Fruit fly (Drosophila melanogaster) whole organism, embryonic: ENCODE results near the gene CkIIalpha-i3.

Experiments
- Antp ChIP-seq: fragments of 200-800 bp; sonication (Bioruptor generic); optimal IDR thresholded peaks from 3 replicates; lab custom pipeline; 2016; ENCODE audit warnings: missing biosample characterization, missing genetic modification characterization
- Bdp1 ChIP-seq: fragments of 200-800 bp; sonication (Bioruptor generic); optimal IDR thresholded peaks from 3 replicates; lab custom pipeline; 2016; ENCODE audit warnings: missing biosample characterization, missing genetic modification characterization
- CG10979 ChIP-seq: fragments of 200-800 bp; sonication (Bioruptor generic); optimal IDR thresholded peaks from 2 replicates; lab custom pipeline; 2018; ENCODE audit warnings: missing biosample characterization, mild to moderate bottlenecking, missing genetic modification characterization, moderate library complexity
- CG14441 ChIP-seq: fragments of 200-800 bp; sonication (Bioruptor generic); IDR thresholded peaks from 2 replicates; pipeline ENCODE4 v1.3.6; 2022; ENCODE audit warnings: missing biosample characterization, missing genetic modification characterization
- CG18262 ChIP-seq: fragments of 200-800 bp; optimal IDR thresholded peaks from 3 replicates; lab custom pipeline; 2019; ENCODE audit warnings: missing biosample characterization, mild to moderate bottlenecking, missing genetic modification characterization, moderate library complexity
- CG1832 ChIP-seq: fragments of 200-800 bp; sonication (Bioruptor generic); optimal IDR thresholded peaks from 2 replicates; lab custom pipeline; 2017; ENCODE audit warnings: missing biosample characterization, mild to moderate bottlenecking, missing genetic modification characterization, inconsistent platforms
- CG2199 ChIP-seq: fragments of 200-800 bp; sonication (Bioruptor generic); IDR thresholded peaks from 3 replicates; pipeline ENCODE4 v1.3.6; 2022; ENCODE audit warnings: missing biosample characterization, missing genetic modification characterization
- CG2678 ChIP-seq: fragments of 200-800 bp; sonication (Bioruptor generic); optimal IDR thresholded peaks from 3 replicates; lab custom pipeline; 2019; ENCODE audit warnings: missing biosample characterization, mild to moderate bottlenecking, missing genetic modification characterization, moderate library complexity
- CG2712 ChIP-seq: fragments of 200-800 bp; optimal IDR thresholded peaks from 3 replicates; lab custom pipeline; 2019; ENCODE audit warnings: missing biosample characterization, mild to moderate bottlenecking, missing genetic modification characterization, moderate library complexity
- CG33557 ChIP-seq: fragments of 200-800 bp; sonication (Bioruptor generic); optimal IDR thresholded peaks from 2 replicates; lab custom pipeline; 2019; ENCODE audit warnings: missing biosample characterization, mild to moderate bottlenecking, missing genetic modification characterization, moderate library complexity
- CG42726 ChIP-seq: fragments of 200-800 bp; sonication (Bioruptor generic); IDR thresholded peaks from 2 replicates; pipeline ENCODE4 v1.3.6; 2022; ENCODE audit warnings: missing biosample characterization, missing genetic modification characterization; ENCODE audit not compliant: partially characterized antibody
- CG6689 ChIP-seq: fragments of 200-800 bp; sonication (Bioruptor generic); IDR thresholded peaks from 2 replicates; pipeline ENCODE4 v1.3.6; 2022; ENCODE audit warnings: missing biosample characterization, missing genetic modification characterization
- CG7556 ChIP-seq: fragments of 200-800 bp; sonication (Bioruptor generic); optimal IDR thresholded peaks from 2 replicates; lab custom pipeline; 2017; ENCODE audit warnings: missing biosample characterization, mild to moderate bottlenecking, missing genetic modification characterization
- CG7839 ChIP-seq: fragments of 200-800 bp; sonication (Bioruptor generic); optimal IDR thresholded peaks from 3 replicates; lab custom pipeline; 2018; ENCODE audit warnings: missing biosample characterization, mild to moderate bottlenecking, missing genetic modification characterization, moderate library complexity
- CG9437 ChIP-seq: fragments of 200-800 bp; sonication (Bioruptor generic); optimal IDR thresholded peaks from 2 replicates; lab custom pipeline; 2018; ENCODE audit warnings: missing biosample characterization, mild to moderate bottlenecking, missing genetic modification characterization
- Camta ChIP-seq: fragments of 200-800 bp; sonication (Bioruptor generic); optimal IDR thresholded peaks from 2 replicates; lab custom pipeline; 2016; ENCODE audit warnings: missing biosample characterization, missing genetic modification characterization
- Chrac-16 ChIP-seq: fragments of 200-800 bp; sonication (Bioruptor generic); optimal IDR thresholded peaks from 3 replicates; lab custom pipeline; 2016; ENCODE audit warnings: missing biosample characterization, missing genetic modification characterization
- D19A ChIP-seq: fragments of 200-800 bp; optimal IDR thresholded peaks from 3 replicates; lab custom pipeline; 2019; ENCODE audit warnings: missing biosample characterization, mild to moderate bottlenecking, missing genetic modification characterization, moderate library complexity
- Fer2 ChIP-seq: fragments of 200-800 bp; sonication (Bioruptor generic); optimal IDR thresholded peaks from 2 replicates; lab custom pipeline; 2018; ENCODE audit warnings: missing biosample characterization, mild to moderate bottlenecking, missing genetic modification characterization, moderate library complexity
- Med ChIP-seq: fragments of 200-800 bp; sonication (Bioruptor generic); peaks from one replicate; lab custom pipeline; 2016; ENCODE audit warnings: missing biosample characterization, missing genetic modification characterization, mild to moderate bottlenecking, inconsistent platforms, moderate library complexity
- Pdp1 ChIP-seq, 2 experiments: fragments of 200-800 bp; sonication (Bioruptor generic); optimal IDR thresholded peaks; 3 replicates each; lab custom pipeline; 2016; ENCODE audit warnings: missing biosample characterization in 2 of 2, missing genetic modification characterization in 2 of 2, mild to moderate bottlenecking in 1 of 2, moderate library complexity in 1 of 2
- Poxn ChIP-seq: fragments of 200-800 bp; sonication (Bioruptor generic); IDR thresholded peaks from 2 replicates; pipeline ENCODE4 v1.3.6; 2022; ENCODE audit warnings: missing biosample characterization, missing genetic modification characterization
- Ptx1 ChIP-seq: fragments of 200-800 bp; sonication (Bioruptor generic); IDR thresholded peaks from 2 replicates; pipeline ENCODE4 v1.3.6; 2022; ENCODE audit warnings: missing biosample characterization, missing genetic modification characterization
- Scr ChIP-seq: fragments of 200-800 bp; sonication (Bioruptor generic); IDR thresholded peaks from 2 replicates; pipeline ENCODE4 v1.3.6; 2022; ENCODE audit warnings: missing biosample characterization, missing genetic modification characterization; ENCODE audit not compliant: partially characterized antibody
- Six4 ChIP-seq: fragments of 200-800 bp; sonication (Bioruptor generic); optimal IDR thresholded peaks from 2 replicates; lab custom pipeline; 2016; ENCODE audit warnings: missing biosample characterization, missing genetic modification characterization
- Sox100B ChIP-seq: fragments of 200-800 bp; sonication (Bioruptor generic); optimal IDR thresholded peaks from 3 replicates; lab custom pipeline; 2018; ENCODE audit warnings: missing biosample characterization, mild to moderate bottlenecking, missing genetic modification characterization
- caup ChIP-seq: fragments of 200-800 bp; sonication (Bioruptor generic); optimal IDR thresholded peaks from 3 replicates; lab custom pipeline; 2017; ENCODE audit warnings: missing biosample characterization, mild to moderate bottlenecking, missing genetic modification characterization, moderate library complexity; ENCODE audit not compliant: severe bottlenecking
- chif ChIP-seq, 2 experiments: fragments of 200-800 bp; sonication (Bioruptor generic); optimal IDR thresholded peaks; 3 replicates each; lab custom pipeline; 2016; ENCODE audit warnings: missing biosample characterization in 2 of 2, missing genetic modification characterization in 2 of 2
- chm ChIP-seq: fragments of 200-800 bp; sonication (Bioruptor generic); IDR thresholded peaks from 2 replicates; pipeline ENCODE4 v1.3.6; 2022; ENCODE audit warnings: missing biosample characterization, missing genetic modification characterization
- ci ChIP-seq: fragments of 200-800 bp; sonication (Bioruptor generic); IDR thresholded peaks from 3 replicates; pipeline ENCODE4 v1.3.6; 2022; ENCODE audit warnings: missing biosample characterization, missing genetic modification characterization
- crc ChIP-seq: fragments of 200-800 bp; sonication (Bioruptor generic); optimal IDR thresholded peaks from 2 replicates; lab custom pipeline; 2016; ENCODE audit warnings: missing biosample characterization, missing genetic modification characterization
- dan ChIP-seq: fragments of 200-800 bp; sonication (Bioruptor generic); IDR thresholded peaks from 2 replicates; pipeline ENCODE4 v1.3.6; 2022; ENCODE audit warnings: missing biosample characterization, missing genetic modification characterization
- danr ChIP-seq: fragments of 200-800 bp; sonication (Bioruptor generic); IDR thresholded peaks from 2 replicates; pipeline ENCODE4 v1.3.6; 2022; ENCODE audit warnings: missing biosample characterization, missing genetic modification characterization
- dysf ChIP-seq: fragments of 200-800 bp; sonication (Bioruptor generic); IDR thresholded peaks from 3 replicates; pipeline ENCODE4 v1.3.6; 2022; ENCODE audit warnings: missing biosample characterization, missing genetic modification characterization
- gcm ChIP-seq: fragments of 200-800 bp; sonication (Bioruptor generic); optimal IDR thresholded peaks from 2 replicates; lab custom pipeline; 2019; ENCODE audit warnings: missing biosample characterization, mild to moderate bottlenecking, missing genetic modification characterization, moderate library complexity
- gem ChIP-seq: fragments of 200-800 bp; sonication (Bioruptor generic); optimal IDR thresholded peaks from 2 replicates; lab custom pipeline; 2019; ENCODE audit warnings: missing biosample characterization, mild to moderate bottlenecking, missing genetic modification characterization, moderate library complexity
- jumu ChIP-seq: fragments of 200-800 bp; sonication (Bioruptor generic); optimal IDR thresholded peaks from 3 replicates; lab custom pipeline; 2016; ENCODE audit warnings: missing biosample characterization, missing genetic modification characterization
- lola ChIP-seq, 3 experiments: fragments of >200 bp in 2 of 3; fragments of 200-800 bp in 1 of 3; sonication (Bioruptor generic) in 1 of 3; optimal IDR thresholded peaks; 2 replicates each; lab custom pipeline; 2017 to 2019; ENCODE audit warnings: missing biosample characterization in 3 of 3, missing genetic modification characterization in 3 of 3, mild to moderate bottlenecking in 1 of 3, moderate library complexity in 1 of 3
- mirr ChIP-seq: fragments of 200-800 bp; sonication (Bioruptor generic); optimal IDR thresholded peaks from 3 replicates; lab custom pipeline; 2018; ENCODE audit warnings: missing biosample characterization, mild to moderate bottlenecking, missing genetic modification characterization
- nerfin-1 ChIP-seq: fragments of 200-800 bp; sonication (Bioruptor generic); optimal IDR thresholded peaks from 3 replicates; lab custom pipeline; 2019; ENCODE audit warnings: missing biosample characterization, mild to moderate bottlenecking, missing genetic modification characterization, moderate library complexity
- nmo ChIP-seq: fragments of 200-800 bp; sonication (Bioruptor generic); optimal IDR thresholded peaks from 2 replicates; lab custom pipeline; 2018; ENCODE audit warnings: missing biosample characterization, mild to moderate bottlenecking, missing genetic modification characterization, moderate library complexity
- oc ChIP-seq: fragments of 200-800 bp; sonication (Bioruptor generic); optimal IDR thresholded peaks from 2 replicates; lab custom pipeline; 2018; ENCODE audit warnings: missing biosample characterization, mild to moderate bottlenecking, missing genetic modification characterization, moderate library complexity
- org-1 ChIP-seq: fragments of 200-800 bp; sonication (Bioruptor generic); optimal IDR thresholded peaks from 2 replicates; lab custom pipeline; 2017; ENCODE audit warnings: missing biosample characterization, missing genetic modification characterization
- otp ChIP-seq: fragments of 200-800 bp; sonication (Bioruptor generic); IDR thresholded peaks from 3 replicates; pipeline ENCODE4, ENCODE4 v1.3.6; 2022; ENCODE audit warnings: missing biosample characterization, missing genetic modification characterization
- pan ChIP-seq, 4 experiments: fragments of >200 bp in 3 of 4; fragments of 200-800 bp in 1 of 4; sonication (Bioruptor generic) in 1 of 4; optimal IDR thresholded peaks in 3 of 4; IDR thresholded peaks in 1 of 4; 2 replicates each; pipeline versions ENCODE4 v1.3.6 to Lab custom; 2017 to 2022; ENCODE audit warnings: missing biosample characterization in 2 of 4, missing genetic modification characterization in 2 of 4, mixed read lengths in 1 of 4
- row ChIP-seq: fragments of 200-800 bp; sonication (Bioruptor generic); IDR thresholded peaks from 3 replicates; pipeline ENCODE4 v1.3.6; 2022; ENCODE audit warnings: missing biosample characterization, missing genetic modification characterization
- tup ChIP-seq: fragments of 200-800 bp; sonication (Bioruptor generic); optimal IDR thresholded peaks from 2 replicates; lab custom pipeline; 2016; ENCODE audit warnings: missing biosample characterization, mild to moderate bottlenecking, missing genetic modification characterization, moderate library complexity
- unpg ChIP-seq: fragments of 200-800 bp; sonication (Bioruptor generic); optimal IDR thresholded peaks from 3 replicates; lab custom pipeline; 2018; ENCODE audit warnings: missing biosample characterization, mild to moderate bottlenecking, missing genetic modification characterization, moderate library complexity
- zfh1 ChIP-seq: fragments of 200-800 bp; sonication (Bioruptor generic); IDR thresholded peaks from 3 replicates; pipeline ENCODE4 v1.3.6; 2022; ENCODE audit warnings: missing biosample characterization, missing genetic modification characterization

The CkIIalpha-i3 gene

dm6 chr3L:721026-721425, 10.6 kb upstream of the CkIIalpha-i3 start (continued):
- TF ChIP-seq D19A (tag; lab: Kevin White, UChicago): peak; percentile 5
- TF ChIP-seq zfh1 (GFP tag; lab: Robert Waterston, UW): peak; percentile 49; the same call in 2 of the 3 replicates
- TF ChIP-seq tup (GFP tag; lab: Kevin White, UChicago): no peak
- no peak for TF ChIP-seq pan (optimal IDR thresholded peaks at IDR 0.05; lab: Kevin White, UChicago)
- TF ChIP-seq pan (GFP tag; optimal IDR thresholded peaks at IDR 0.05 in 1 of 2, IDR thresholded peaks at IDR 0.05 in 1 of 2): no peak
- peak; percentile 26 for TF ChIP-seq CG2678
- 0 out of 2 replicates have a peak, but pooled peaks have one; percentile 26 for TF ChIP-seq chm (GFP tag; lab: Robert Waterston, UW)
- no peak for TF ChIP-seq mirr
- peak; percentile 31; the same call in 1 of the 2 replicates for TF ChIP-seq Ptx1 (GFP tag; lab: Robert Waterston, UW)
- peak; percentile 46 for TF ChIP-seq crc (GFP tag; lab: Kevin White, UChicago)
- TF ChIP-seq CG9437: no peak
- no peak for TF ChIP-seq Bdp1 (GFP tag; lab: Kevin White, UChicago)
- peak; percentile 38 for TF ChIP-seq nmo
- TF ChIP-seq danr (GFP tag; lab: Robert Waterston, UW): no peak
- peak; percentile 43 for TF ChIP-seq CG6689 (GFP tag; lab: Robert Waterston, UW)
- peak; percentile 10 for TF ChIP-seq Six4 (GFP tag; lab: Kevin White, UChicago)
- peak in 1 of 3 experiments; percentile 54 for TF ChIP-seq lola (GFP tag; optimal IDR thresholded peaks at IDR 0.05; lab: Kevin White, UChicago)
- peak; percentile 40 for TF ChIP-seq CG7839
- no peak for TF ChIP-seq CG2199 (GFP tag; lab: Robert Waterston, UW)
- TF ChIP-seq dysf: peak; percentile 29; the same call in 1 of the 3 replicates
- no peak for TF ChIP-seq Fer2
- TF ChIP-seq org-1 (GFP tag; lab: Kevin White, UChicago): peak; percentile 35
- TF ChIP-seq Chrac-16 (GFP tag; lab: Kevin White, UChicago): peak; percentile 6
- TF ChIP-seq CG7556 (GFP tag; lab: Kevin White, UChicago): peak; percentile 51
- peak in 1 of 2 experiments; percentile 35 for TF ChIP-seq chif (GFP tag; optimal IDR thresholded peaks at IDR 0.05; lab: Kevin White, UChicago)
- no peak for TF ChIP-seq CG33557
- TF ChIP-seq Pdp1 (GFP tag; optimal IDR thresholded peaks at IDR 0.05; lab: Kevin White, UChicago): peak in 1 of 2 experiments; percentile 58
- no peak for TF ChIP-seq CG42726 (GFP tag; lab: Robert Waterston, UW)
- no peak for TF ChIP-seq Poxn (GFP tag; lab: Robert Waterston, UW)
- TF ChIP-seq otp (GFP tag; lab: Robert Waterston, UW): 0 out of 3 replicates have a peak, but pooled peaks have one; percentile 34
- peak; percentile 53; the same call in 2 of the 3 replicates for TF ChIP-seq row (GFP tag; lab: Robert Waterston, UW)
- TF ChIP-seq oc: peak; percentile 51
- 0 out of 2 replicates have a peak, but pooled peaks have one; percentile 16 for TF ChIP-seq CG14441 (GFP tag; lab: Robert Waterston, UW)
- TF ChIP-seq unpg: peak; percentile 61
- peak; percentile 36 for TF ChIP-seq gcm (GFP tag; lab: Kevin White, UChicago)
- TF ChIP-seq nerfin-1 (tag; lab: Kevin White, UChicago): no peak
- TF ChIP-seq dan (GFP tag; lab: Robert Waterston, UW): no peak
- TF ChIP-seq jumu (GFP tag; lab: Kevin White, UChicago): peak; percentile 51
- peak; percentile 42; the same call in 1 of the 3 replicates for TF ChIP-seq ci (GFP tag; lab: Robert Waterston, UW)
- no peak for TF ChIP-seq caup (GFP tag; lab: Kevin White, UChicago)
- no peak for TF ChIP-seq CG1832 (GFP tag; lab: Kevin White, UChicago)
- TF ChIP-seq Sox100B (GFP tag; lab: Kevin White, UChicago): no peak
- TF ChIP-seq CG18262 (tag; lab: Kevin White, UChicago): peak; percentile 59
- peak; percentile 45 for TF ChIP-seq Camta (GFP tag; lab: Kevin White, UChicago)
- TF ChIP-seq CG2712 (tag; lab: Kevin White, UChicago): peak; percentile 55
- TF ChIP-seq Med (GFP tag; lab: Kevin White, UChicago): peak; percentile 53
- TF ChIP-seq Scr (GFP tag; lab: Robert Waterston, UW): no peak
- peak; percentile 61 for TF ChIP-seq CG10979
- TF ChIP-seq Antp (GFP tag; lab: Kevin White, UChicago): peak; percentile 24
- TF ChIP-seq gem (tag; lab: Kevin White, UChicago): peak; percentile 73
